Worm (Caenorhabditis elegans) whole organism, L4/young adult: ENCODE data around the gene cku-80.
A peak's percentile ranks its signal among the peaks of the same experiment; 100 is the strongest.

ENCODE experiments used
- W03F9.2 ChIP-seq: fragments of 150-350 bp; optimal IDR thresholded peaks from 2 replicates; lab custom pipeline; 2014; ENCODE audit warnings: missing biosample characterization, missing genetic modification characterization
- dao-5 ChIP-seq: sonication (generic microtip); optimal IDR thresholded peaks from 2 replicates; lab custom pipeline; 2016; ENCODE audit warnings: missing genotype, missing genetic modification characterization, moderate library complexity, missing compliant biosample characterization
- him-1 ChIP-seq: sonication (generic microtip); optimal IDR thresholded peaks from 2 replicates; lab custom pipeline; 2016; ENCODE audit warnings: missing genotype, missing genetic modification reagents, missing genetic modification characterization, missing compliant biosample characterization

DNA sequence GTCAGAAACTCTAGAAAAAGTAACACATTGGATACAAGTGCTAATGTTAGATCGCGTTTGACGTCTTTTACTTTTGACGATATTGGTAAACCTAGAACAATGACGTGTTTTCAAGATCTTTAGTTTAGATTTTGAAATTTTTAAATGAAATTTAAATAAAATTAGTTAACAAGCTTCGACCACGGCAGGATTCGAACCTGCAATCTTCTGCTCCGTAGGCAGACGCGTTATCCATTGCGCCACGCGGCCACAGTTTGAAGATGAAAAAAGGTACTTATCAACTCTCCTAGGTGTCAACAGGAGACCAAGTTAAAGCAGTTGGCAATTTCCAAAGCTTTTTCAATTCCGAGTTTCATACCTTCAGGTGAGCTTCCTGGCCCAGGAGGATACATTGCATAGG lies 29.7 kb downstream of the cku-80 start:
- TF ChIP-seq dao-5 (tag; lab: Kevin White, UChicago) (peak; percentile 34), him-1 (tag; lab: Kevin White, UChicago) (no peak), W03F9.2 (tag; lab: Kevin White, UChicago) (peak; percentile 15)
